Worm (Caenorhabditis elegans) whole organism, L1 larva: Measurements from ENCODE around the gene aly-1.

ENCODE experiments used
- C04F5.9 ChIP-seq: sonication (generic microtip); optimal IDR thresholded peaks from 2 replicates; lab custom pipeline; 2016; ENCODE audit warnings: missing genetic modification characterization, missing compliant biosample characterization
- C16A3.4 ChIP-seq: fragments of 150-350 bp; optimal IDR thresholded peaks from 2 replicates; lab custom pipeline; 2014; ENCODE audit warnings: missing biosample characterization, missing genetic modification characterization
- C34B4.2 ChIP-seq: sonication (generic microtip); optimal IDR thresholded peaks from 2 replicates; lab custom pipeline; 2017; ENCODE audit warnings: mild to moderate bottlenecking, missing genetic modification characterization, missing compliant biosample characterization
- F16B12.6 ChIP-seq: fragments of 150-350 bp; optimal IDR thresholded peaks from 2 replicates; lab custom pipeline; 2014; ENCODE audit warnings: missing biosample characterization, missing genetic modification characterization
- aha-1 ChIP-seq: fragments of 150-350 bp; optimal IDR thresholded peaks from 2 replicates; lab custom pipeline; 2014; ENCODE audit warnings: missing biosample characterization, missing genetic modification characterization
- alr-1 ChIP-seq: fragments of 200-800 bp; sonication (Bioruptor generic); optimal IDR thresholded peaks from 2 replicates; lab custom pipeline; 2018; ENCODE audit warnings: borderline replicate concordance, mild to moderate bottlenecking, missing genetic modification characterization, missing compliant biosample characterization
- aly-2 ChIP-seq: fragments of 150-350 bp; optimal IDR thresholded peaks from 2 replicates; lab custom pipeline; 2014; ENCODE audit warnings: missing biosample characterization, missing genetic modification characterization
- blmp-1 ChIP-seq: fragments of 150-350 bp; optimal IDR thresholded peaks from 2 replicates; lab custom pipeline; 2014; ENCODE audit warnings: missing biosample characterization, missing genetic modification characterization
- ceh-8 ChIP-seq: fragments of 200-800 bp; sonication (Bioruptor generic); optimal IDR thresholded peaks from 2 replicates; lab custom pipeline; 2018; ENCODE audit warnings: mild to moderate bottlenecking, missing genetic modification characterization, moderate library complexity, missing compliant biosample characterization
- ceh-82 ChIP-seq, 3 experiments: fragments of 150-350 bp in 1 of 3; sonication (generic microtip) in 2 of 3; optimal IDR thresholded peaks; 2 replicates each; lab custom pipeline; 2014 to 2017; ENCODE audit warnings: missing biosample characterization in 3 of 3, missing genetic modification characterization in 3 of 3
- ceh-88 ChIP-seq: fragments of 200-800 bp; sonication (Bioruptor generic); IDR thresholded peaks from 2 replicates; pipeline ENCODE4 v1.3.6; 2022; ENCODE audit warnings: missing genetic modification characterization, missing compliant biosample characterization
- ceh-90 ChIP-seq: sonication (generic microtip); optimal IDR thresholded peaks from 2 replicates; lab custom pipeline; 2016; ENCODE audit warnings: missing genetic modification characterization, missing compliant biosample characterization
- ces-1 ChIP-seq: fragments of 150-350 bp; optimal IDR thresholded peaks from 2 replicates; lab custom pipeline; 2014; ENCODE audit warnings: missing biosample characterization, missing genetic modification reagents, missing genetic modification characterization
- efl-1 ChIP-seq, 4 experiments: fragments of 150-350 bp; optimal IDR thresholded peaks in 3 of 4; peaks in 1 of 4; 1 replicate in 1 of 4; 2 replicates in 3 of 4; lab custom pipeline; 2014; ENCODE audit warnings: missing biosample characterization in 2 of 4, missing genetic modification characterization in 2 of 4, missing genetic modification reagents in 2 of 4
- efl-3 ChIP-seq: fragments of 200-800 bp; sonication (Bioruptor generic); optimal IDR thresholded peaks from 2 replicates; lab custom pipeline; 2018; ENCODE audit warnings: mild to moderate bottlenecking, missing genetic modification characterization, missing compliant biosample characterization
- egl-13 ChIP-seq: sonication (generic microtip); optimal IDR thresholded peaks from 2 replicates; lab custom pipeline; 2016; ENCODE audit warnings: missing genotype, missing genetic modification reagents, missing genetic modification characterization, missing compliant biosample characterization
- egl-27 ChIP-seq, 2 experiments: fragments of 150-350 bp in 1 of 2; sonication (generic microtip); optimal IDR thresholded peaks; 3 replicates each; lab custom pipeline; 2017 to 2018; ENCODE audit warnings: missing biosample characterization in 2 of 2, missing genetic modification characterization in 2 of 2, missing genetic modification reagents in 2 of 2
- elt-2 ChIP-seq: sonication (generic microtip); optimal IDR thresholded peaks from 2 replicates; lab custom pipeline; 2016; ENCODE audit warnings: missing genetic modification characterization, mild to moderate bottlenecking, inconsistent platforms, missing compliant biosample characterization, missing genetic modification reagents
- fkh-10 ChIP-seq: sonication (generic microtip); optimal IDR thresholded peaks from 2 replicates; lab custom pipeline; 2017; ENCODE audit warnings: missing biosample characterization, missing genetic modification reagents, missing genetic modification characterization
- fkh-8 ChIP-seq: sonication (generic microtip); optimal IDR thresholded peaks from 2 replicates; lab custom pipeline; 2016; ENCODE audit warnings: mild to moderate bottlenecking, missing genetic modification characterization, missing compliant biosample characterization
- fos-1 ChIP-seq: fragments of 150-350 bp; optimal IDR thresholded peaks from 2 replicates; lab custom pipeline; 2014; ENCODE audit warnings: missing biosample characterization, missing genetic modification characterization
- grh-1 ChIP-seq: fragments of 200-800 bp; sonication (Bioruptor generic); IDR thresholded peaks from 2 replicates; pipeline ENCODE4 v1.3.6; 2022; ENCODE audit warnings: missing genetic modification reagents, missing genetic modification characterization, missing compliant biosample characterization
- hlh-17 ChIP-seq: fragments of 200-800 bp; sonication (Bioruptor generic); optimal IDR thresholded peaks from 2 replicates; lab custom pipeline; 2018; ENCODE audit warnings: missing genetic modification characterization, mild to moderate bottlenecking, missing compliant biosample characterization, moderate library complexity, borderline replicate concordance
- hlh-4 ChIP-seq: sonication (generic microtip); optimal IDR thresholded peaks from 2 replicates; lab custom pipeline; 2016; ENCODE audit warnings: mild to moderate bottlenecking, missing genetic modification characterization, missing compliant biosample characterization
- hpl-2 ChIP-seq: fragments of 150-350 bp; optimal IDR thresholded peaks from 2 replicates; lab custom pipeline; 2014; ENCODE audit warnings: missing biosample characterization, missing genetic modification reagents, missing genetic modification characterization
- irx-1 ChIP-seq: sonication (generic microtip); optimal IDR thresholded peaks from 2 replicates; lab custom pipeline; 2016; ENCODE audit warnings: missing genetic modification characterization, missing compliant biosample characterization
- jun-1 ChIP-seq: fragments of 150-350 bp; optimal IDR thresholded peaks from 2 replicates; lab custom pipeline; 2014; ENCODE audit warnings: missing biosample characterization, missing genetic modification reagents, missing genetic modification characterization
- lin-13 ChIP-seq: fragments of 150-350 bp; optimal IDR thresholded peaks from 2 replicates; lab custom pipeline; 2014; ENCODE audit warnings: missing biosample characterization, missing genetic modification reagents, missing genetic modification characterization
- lin-15B ChIP-seq: fragments of 150-350 bp; sonication (generic microtip); optimal IDR thresholded peaks from 3 replicates; lab custom pipeline; 2014; ENCODE audit warnings: missing biosample characterization, missing genetic modification characterization
- lin-35 ChIP-seq, 2 experiments: fragments of 150-350 bp; optimal IDR thresholded peaks; 2 replicates each; lab custom pipeline; 2014; ENCODE audit warnings: missing biosample characterization in 2 of 2, missing genetic modification characterization in 2 of 2, missing genetic modification reagents in 2 of 2
- lin-39 ChIP-seq: fragments of 150-350 bp; optimal IDR thresholded peaks from 2 replicates; lab custom pipeline; 2014; ENCODE audit warnings: missing biosample characterization, missing genetic modification reagents, missing genetic modification characterization
- lsy-2 ChIP-seq, 2 experiments: fragments of 150-350 bp; optimal IDR thresholded peaks; 2 replicates each; lab custom pipeline; 2014; ENCODE audit warnings: missing biosample characterization in 2 of 2, missing genetic modification characterization in 2 of 2
- mdl-1 ChIP-seq, 2 experiments: fragments of 150-350 bp; optimal IDR thresholded peaks; 2 replicates each; lab custom pipeline; 2014 to 2017; ENCODE audit warnings: missing biosample characterization in 2 of 2, missing genetic modification characterization in 2 of 2, inconsistent platforms in 1 of 2
- mep-1 ChIP-seq: fragments of 150-350 bp; optimal IDR thresholded peaks from 2 replicates; lab custom pipeline; 2014; ENCODE audit warnings: missing biosample characterization, missing genetic modification characterization
- nhr-20 ChIP-seq: sonication (generic microtip); optimal IDR thresholded peaks from 2 replicates; lab custom pipeline; 2016; ENCODE audit warnings: mild to moderate bottlenecking, missing genetic modification characterization, missing compliant biosample characterization
- nhr-237 ChIP-seq: fragments of 150-350 bp; optimal IDR thresholded peaks from 2 replicates; lab custom pipeline; 2014; ENCODE audit warnings: missing biosample characterization, missing genetic modification characterization
- nhr-71 ChIP-seq: sonication (generic microtip); optimal IDR thresholded peaks from 2 replicates; lab custom pipeline; 2016; ENCODE audit warnings: mild to moderate bottlenecking, missing genetic modification characterization, moderate library complexity, missing compliant biosample characterization
- nhr-77 ChIP-seq: fragments of 150-350 bp; optimal IDR thresholded peaks from 2 replicates; lab custom pipeline; 2014; ENCODE audit warnings: missing biosample characterization, missing genetic modification characterization
- nhr-90 ChIP-seq: sonication (generic microtip); optimal IDR thresholded peaks from 2 replicates; lab custom pipeline; 2016; ENCODE audit warnings: mild to moderate bottlenecking, missing genetic modification characterization, missing compliant biosample characterization; ENCODE audit not compliant: poor library complexity
- rnt-1 ChIP-seq: sonication (generic microtip); optimal IDR thresholded peaks from 2 replicates; lab custom pipeline; 2016; ENCODE audit warnings: mild to moderate bottlenecking, missing genetic modification characterization, moderate library complexity, missing compliant biosample characterization
- skn-1 ChIP-seq: fragments of 150-350 bp; optimal IDR thresholded peaks from 2 replicates; lab custom pipeline; 2014; ENCODE audit warnings: missing biosample characterization, missing genetic modification characterization
- snpc-4 ChIP-seq: fragments of 150-350 bp; optimal IDR thresholded peaks from 2 replicates; lab custom pipeline; 2014; ENCODE audit warnings: missing biosample characterization, missing genetic modification characterization
- sox-4 ChIP-seq: sonication (generic microtip); optimal IDR thresholded peaks from 2 replicates; lab custom pipeline; 2016; ENCODE audit warnings: missing genetic modification characterization, missing compliant biosample characterization
- sptf-1 ChIP-seq: fragments of 150-350 bp; optimal IDR thresholded peaks from 2 replicates; lab custom pipeline; 2014; ENCODE audit warnings: missing biosample characterization, missing genetic modification characterization
- swsn-7 ChIP-seq: sonication (generic microtip); optimal IDR thresholded peaks from 2 replicates; lab custom pipeline; 2016; ENCODE audit warnings: missing genetic modification characterization, missing compliant biosample characterization
- tlp-1 ChIP-seq: fragments of 150-350 bp; optimal IDR thresholded peaks from 2 replicates; lab custom pipeline; 2014; ENCODE audit warnings: missing biosample characterization, missing genetic modification characterization
- unc-130 ChIP-seq: fragments of 150-350 bp; optimal IDR thresholded peaks from 2 replicates; lab custom pipeline; 2017; ENCODE audit warnings: missing biosample characterization, missing genetic modification characterization, inconsistent platforms
- unc-86 ChIP-seq: sonication (generic microtip); optimal IDR thresholded peaks from 2 replicates; lab custom pipeline; 2016; ENCODE audit warnings: missing genetic modification characterization, missing compliant biosample characterization
- unc-98 ChIP-seq: fragments of 200-800 bp; sonication (Bioruptor generic); IDR thresholded peaks from 2 replicates; pipeline ENCODE4 v1.3.6; 2022; ENCODE audit warnings: missing genetic modification characterization, missing compliant biosample characterization
- vab-15 ChIP-seq: sonication (generic microtip); optimal IDR thresholded peaks from 2 replicates; lab custom pipeline; 2017; ENCODE audit warnings: missing genotype, mild to moderate bottlenecking, missing genetic modification characterization, missing compliant biosample characterization
- xbp-1 ChIP-seq: sonication (generic microtip); optimal IDR thresholded peaks from 2 replicates; lab custom pipeline; 2016; ENCODE audit warnings: missing genetic modification characterization, missing compliant biosample characterization
- zag-1 ChIP-seq: fragments of 150-350 bp; optimal IDR thresholded peaks from 2 replicates; lab custom pipeline; 2014; ENCODE audit warnings: missing biosample characterization, missing genetic modification characterization
- ztf-11 ChIP-seq, 2 experiments: sonication (generic microtip); optimal IDR thresholded peaks; 2 replicates each; lab custom pipeline; 2016 to 2017; ENCODE audit warnings: missing genetic modification characterization in 2 of 2, missing biosample characterization in 1 of 2, missing compliant biosample characterization in 1 of 2
- ztf-4 ChIP-seq: fragments of 150-350 bp; optimal IDR thresholded peaks from 2 replicates; lab custom pipeline; 2014; ENCODE audit warnings: missing biosample characterization, missing genetic modification characterization

The aly-1 gene

DNA sequence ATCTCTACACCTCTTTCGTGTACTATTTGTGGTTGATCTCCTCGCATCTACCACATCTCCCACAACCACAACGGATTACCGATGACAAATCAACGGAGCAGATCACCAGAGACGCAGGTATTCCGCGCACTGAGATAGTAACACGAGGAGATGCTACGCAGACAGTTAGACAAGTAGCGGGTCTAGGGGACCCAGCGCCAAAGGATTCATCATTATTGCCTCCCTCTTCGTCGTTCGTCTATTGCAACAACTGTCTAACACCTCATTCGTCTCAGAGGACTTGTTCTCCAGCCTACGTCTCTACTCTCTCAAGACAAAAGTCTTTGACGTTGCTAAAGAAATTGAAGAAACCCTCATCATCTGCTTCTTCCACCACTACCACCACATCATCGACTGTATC lies 12.8 kb downstream of the aly-1 start:
- no peak for TF ChIP-seq lin-39
- TF ChIP-seq F16B12.6 = no peak
- no peak for TF ChIP-seq tlp-1
- peak in 2 of 3 experiments; percentile 8 to 25 for TF ChIP-seq ceh-82 (tag; optimal IDR thresholded peaks at IDR 0.05; lab: Kevin White, UChicago)
- peak; percentile 17 for TF ChIP-seq fos-1 (tag; lab: Kevin White, UChicago)
- TF ChIP-seq C04F5.9 (tag; lab: Kevin White, UChicago) = no peak
- TF ChIP-seq irx-1 = no peak
- TF ChIP-seq hlh-4 (tag; lab: Kevin White, UChicago) = no peak
- no peak for TF ChIP-seq egl-13
- TF ChIP-seq nhr-71 = peak; percentile 77
- no peak for TF ChIP-seq sox-4
- TF ChIP-seq blmp-1 (tag; lab: Kevin White, UChicago) = peak; percentile 75
- peak; percentile 37 for TF ChIP-seq xbp-1 (tag; lab: Kevin White, UChicago)
- TF ChIP-seq ceh-90 (tag; lab: Kevin White, UChicago) = no peak
- TF ChIP-seq ztf-11 (tag; optimal IDR thresholded peaks at IDR 0.05; lab: Kevin White, UChicago) = no peak
- TF ChIP-seq hlh-17 (GFP tag; lab: Kevin White, UChicago) = no peak
- no peak for TF ChIP-seq ztf-4 (tag; lab: Kevin White, UChicago)
- no peak for TF ChIP-seq zag-1 (tag; lab: Kevin White, UChicago)
- peak in 1 of 2 experiments; percentile 74 for TF ChIP-seq mdl-1 (tag; optimal IDR thresholded peaks at IDR 0.05; lab: Kevin White, UChicago)
- no peak for TF ChIP-seq unc-86 (tag; lab: Kevin White, UChicago)
- TF ChIP-seq nhr-77 = peak; percentile 27
- no peak for TF ChIP-seq ces-1
- no peak for TF ChIP-seq jun-1 (tag; lab: Kevin White, UChicago)
- peak; percentile 51 for TF ChIP-seq C16A3.4 (tag; lab: Kevin White, UChicago)
- no peak for TF ChIP-seq alr-1 (tag; lab: Kevin White, UChicago)
- peak; percentile 27 to 64 for TF ChIP-seq lsy-2 (tag; optimal IDR thresholded peaks at IDR 0.05; lab: Kevin White, UChicago)
- peak; percentile 48 for TF ChIP-seq swsn-7 (tag; lab: Kevin White, UChicago)
- TF ChIP-seq fkh-8 (tag; lab: Kevin White, UChicago) = no peak
- TF ChIP-seq snpc-4 (tag; lab: Kevin White, UChicago) = no peak
- peak; percentile 57 for TF ChIP-seq rnt-1 (tag; lab: Kevin White, UChicago)
- no peak for TF ChIP-seq efl-3 (GFP tag; lab: Kevin White, UChicago)
- no peak for TF ChIP-seq C34B4.2 (tag; lab: Kevin White, UChicago)
- peak; percentile 5 for TF ChIP-seq nhr-237 (tag; lab: Kevin White, UChicago)
- no peak for TF ChIP-seq hpl-2
- no peak for TF ChIP-seq elt-2 (tag; lab: Kevin White, UChicago)
- TF ChIP-seq nhr-20 (tag; lab: Kevin White, UChicago) = peak; percentile 64
- peak; percentile 56 to 65 for TF ChIP-seq efl-1 (optimal IDR thresholded peaks at IDR 0.05; lab: Kevin White, UChicago)
- TF ChIP-seq efl-1 (GFP tag; optimal IDR thresholded peaks at IDR 0.05 in 1 of 2; lab: Kevin White, UChicago) = no peak
- TF ChIP-seq nhr-90 = peak; percentile 41
- TF ChIP-seq vab-15 (tag; lab: Kevin White, UChicago) = no peak
- TF ChIP-seq lin-13 (GFP tag; lab: Kevin White, UChicago) = peak; percentile 58
- no peak for TF ChIP-seq unc-98 (GFP tag; lab: Robert Waterston, UW)
- TF ChIP-seq unc-130 (tag; lab: Kevin White, UChicago) = no peak
- peak; percentile 33 to 48 for TF ChIP-seq lin-35 (GFP tag; optimal IDR thresholded peaks at IDR 0.05; lab: Kevin White, UChicago)
- TF ChIP-seq lin-15B (tag; lab: Kevin White, UChicago) = no peak
- TF ChIP-seq grh-1 (GFP tag; lab: Robert Waterston, UW) = 0 out of 2 replicates have a peak, but pooled peaks have one; percentile 37
- TF ChIP-seq ceh-8 (GFP tag; lab: Kevin White, UChicago) = no peak
- no peak for TF ChIP-seq ceh-88 (GFP tag; lab: Robert Waterston, UW)
- TF ChIP-seq skn-1 (tag; lab: Kevin White, UChicago) = peak; percentile 43
- no peak for TF ChIP-seq aha-1
- TF ChIP-seq fkh-10 (GFP tag; lab: Kevin White, UChicago) = no peak
- TF ChIP-seq egl-27 (tag; optimal IDR thresholded peaks at IDR 0.05; lab: Kevin White, UChicago) = no peak
- TF ChIP-seq sptf-1 (tag; lab: Kevin White, UChicago) = no peak
- no peak for TF ChIP-seq aly-2 (tag; lab: Kevin White, UChicago)
- peak; percentile 72 for TF ChIP-seq mep-1 (tag; lab: Kevin White, UChicago)
